In genomic region chrIV:4015660-4016059, ce11 we compare ENCODE assay signal across 2 worm cellular contexts.
A peak's percentile ranks its signal among the peaks of the same experiment; 100 is the strongest.
TF ChIP-seq lines count a peak whose summit lies in the region.

No protein-coding gene starts in this region.

TF ChIP-seq in whole organism, L1 larva, 84 proteins besides CTCF, POLR2A, EP300 and RAD21:
- no peak for TF ChIP-seq efl-3 (GFP tag; optimal IDR thresholded peaks at IDR 0.05; lab: Kevin White, UChicago)
- TF ChIP-seq nhr-85 (tag; lab: Kevin White, UChicago) = peak; percentile 42

TF ChIP-seq in whole organism, L4 larva, 104 proteins besides CTCF, POLR2A, EP300 and RAD21:
- peak in 1 of 2 experiments; percentile 97 for TF ChIP-seq unc-62 (GFP tag; optimal IDR thresholded peaks at IDR 0.05 in 1 of 2; lab: Kevin White, UChicago)
- TF ChIP-seq unc-62 (tag; optimal IDR thresholded peaks at IDR 0.05; lab: Kevin White, UChicago) = no peak
- no peak for TF ChIP-seq F10B5.3 (tag; optimal IDR thresholded peaks at IDR 0.05; lab: Kevin White, UChicago)
- no peak for TF ChIP-seq zip-2 (tag; optimal IDR thresholded peaks at IDR 0.05; lab: Kevin White, UChicago)
- TF ChIP-seq fkh-10 (GFP tag; optimal IDR thresholded peaks at IDR 0.05; lab: Kevin White, UChicago) = no peak
- peak; percentile 82 for TF ChIP-seq aha-1 (tag; lab: Kevin White, UChicago)
- no peak for TF ChIP-seq daf-19 (GFP tag; conservative IDR thresholded peaks at IDR 0.05; lab: Robert Waterston, UW)

Comparison
In these comparisons a context has a peak if more than half of its experiments do, and no peak if none do; other contexts are left out.
1. Of the 29 proteins assayed by ChIP-seq in both whole organism, L4 larva and whole organism, L1 larva: peak only in whole organism, L4 larva: aha-1; only in whole organism, L1 larva: none; in both: none; in neither: 27; mixed calls (peak in some experiments, not most) for 1.